Worm (Caenorhabditis elegans): ENCODE data around the gene txt-17.

DNA sequence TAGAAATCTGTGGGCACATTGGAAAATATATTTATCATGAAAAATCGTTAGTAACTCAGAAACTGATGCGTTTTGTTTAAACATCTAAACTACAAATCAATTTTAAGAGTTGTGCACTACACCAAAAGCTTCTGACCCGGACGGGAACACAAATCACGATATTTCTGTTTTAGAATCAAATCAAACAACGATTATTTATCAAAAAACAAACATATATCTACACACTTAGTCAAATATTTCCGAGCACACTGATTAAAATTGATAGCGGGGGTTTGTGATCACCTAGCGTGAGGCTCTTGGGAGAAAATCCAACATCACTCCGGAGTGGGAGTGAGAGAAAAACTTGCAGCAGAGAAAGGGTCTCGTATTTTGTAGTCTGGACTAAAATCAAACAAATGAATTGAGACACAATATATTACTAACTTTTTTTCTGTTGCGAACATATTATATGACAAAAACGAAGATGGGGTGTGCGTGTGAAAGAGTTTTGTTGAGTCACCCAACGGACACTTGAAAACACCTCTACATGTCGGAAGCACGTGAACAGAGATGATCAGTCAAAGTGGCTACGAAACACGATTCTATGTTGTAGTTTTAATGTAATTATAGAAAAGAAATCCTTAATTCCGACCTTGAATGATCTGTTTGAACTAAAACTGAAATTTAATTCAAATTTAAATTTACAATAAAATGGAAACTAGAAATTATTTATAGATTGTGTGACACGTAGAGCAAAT is 42.4 kb upstream of the txt-17 start:
- no peak for TF ChIP-seq dao-5 (tag; optimal IDR thresholded peaks at IDR 0.05)
- no peak for TF ChIP-seq him-1 (tag; optimal IDR thresholded peaks at IDR 0.05)

Measured in whole organism, L4/young adult.